Fruit fly (Drosophila melanogaster): Measurements from ENCODE around the gene CG9760.

DNA sequence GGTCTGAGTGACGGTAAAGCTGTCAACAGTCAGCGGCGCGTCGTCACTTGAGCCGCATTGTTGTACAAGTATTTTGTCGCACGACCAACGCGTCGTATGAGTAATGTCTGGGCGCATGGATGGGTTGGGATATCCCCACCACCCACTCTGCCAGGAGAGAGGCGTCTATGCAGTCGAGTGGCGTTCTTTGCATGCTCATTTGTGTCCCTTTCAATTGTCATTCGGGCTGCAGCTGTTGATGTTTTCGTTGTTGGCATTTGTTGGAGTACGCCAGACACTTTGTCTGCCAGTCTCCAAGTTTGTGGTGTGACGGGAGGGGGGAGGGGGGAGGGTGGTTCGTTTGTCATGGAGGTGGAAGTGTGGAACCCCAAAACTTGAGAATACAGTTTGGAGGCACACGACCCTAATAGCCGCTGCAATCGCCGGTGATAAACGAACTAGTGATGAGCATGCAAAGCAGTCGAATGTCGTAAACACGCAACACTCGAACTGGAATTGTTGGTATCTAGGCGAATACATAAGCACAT lies 1.3 kb downstream of the CG9760 start:
- TF ChIP-seq sv (GFP tag; optimal IDR thresholded peaks at IDR 0.05) (no peak), woc (GFP tag; optimal IDR thresholded peaks at IDR 0.05) (no peak), pan (optimal IDR thresholded peaks at IDR 0.05) (no peak), Hnf4 (GFP tag; optimal IDR thresholded peaks at IDR 0.05) (no peak), Myc (optimal IDR thresholded peaks at IDR 0.05) (no peak)

All from whole organism, wandering third instar larva.